Worm (Caenorhabditis elegans) whole organism, L1 larva: ENCODE measurements around the gene F08D12.2.
A peak's percentile ranks its signal among the peaks of the same experiment; 100 is the strongest.

Source experiments
- Y116A8C.19 ChIP-seq: sonication (generic microtip); optimal IDR thresholded peaks from 2 replicates; lab custom pipeline; 2016; ENCODE audit warnings: missing compliant biosample characterization, missing genetic modification characterization, borderline replicate concordance
- alr-1 ChIP-seq: fragments of 200-800 bp; sonication (Bioruptor generic); optimal IDR thresholded peaks from 2 replicates; lab custom pipeline; 2018; ENCODE audit warnings: borderline replicate concordance, mild to moderate bottlenecking, missing genetic modification characterization, missing compliant biosample characterization
- aly-2 ChIP-seq: fragments of 150-350 bp; optimal IDR thresholded peaks from 2 replicates; lab custom pipeline; 2014; ENCODE audit warnings: missing biosample characterization, missing genetic modification characterization
- blmp-1 ChIP-seq: fragments of 150-350 bp; optimal IDR thresholded peaks from 2 replicates; lab custom pipeline; 2014; ENCODE audit warnings: missing biosample characterization, missing genetic modification characterization
- ceh-8 ChIP-seq: fragments of 200-800 bp; sonication (Bioruptor generic); optimal IDR thresholded peaks from 2 replicates; lab custom pipeline; 2018; ENCODE audit warnings: mild to moderate bottlenecking, missing genetic modification characterization, moderate library complexity, missing compliant biosample characterization
- ceh-88 ChIP-seq: fragments of 200-800 bp; sonication (Bioruptor generic); IDR thresholded peaks from 2 replicates; pipeline ENCODE4 v1.3.6; 2022; ENCODE audit warnings: missing genetic modification characterization, missing compliant biosample characterization
- ceh-90 ChIP-seq: sonication (generic microtip); optimal IDR thresholded peaks from 2 replicates; lab custom pipeline; 2016; ENCODE audit warnings: missing genetic modification characterization, missing compliant biosample characterization
- efl-3 ChIP-seq: fragments of 200-800 bp; sonication (Bioruptor generic); optimal IDR thresholded peaks from 2 replicates; lab custom pipeline; 2018; ENCODE audit warnings: mild to moderate bottlenecking, missing genetic modification characterization, missing compliant biosample characterization
- egl-13 ChIP-seq: sonication (generic microtip); optimal IDR thresholded peaks from 2 replicates; lab custom pipeline; 2016; ENCODE audit warnings: missing genotype, missing genetic modification reagents, missing genetic modification characterization, missing compliant biosample characterization
- egl-27 ChIP-seq, 2 experiments: fragments of 150-350 bp in 1 of 2; sonication (generic microtip); optimal IDR thresholded peaks; 3 replicates each; lab custom pipeline; 2017 to 2018; ENCODE audit warnings: missing biosample characterization in 2 of 2, missing genetic modification characterization in 2 of 2, missing genetic modification reagents in 2 of 2
- elt-2 ChIP-seq: sonication (generic microtip); optimal IDR thresholded peaks from 2 replicates; lab custom pipeline; 2016; ENCODE audit warnings: missing genetic modification characterization, mild to moderate bottlenecking, inconsistent platforms, missing compliant biosample characterization, missing genetic modification reagents
- elt-3 ChIP-seq, 6 experiments: fragments of 150-350 bp in 1 of 6; sonication (generic microtip); optimal IDR thresholded peaks; 2 replicates each; lab custom pipeline; 2017 to 2018; ENCODE audit warnings: missing biosample characterization in 6 of 6, missing genetic modification characterization in 6 of 6, inconsistent platforms in 1 of 6
- fkh-4 ChIP-seq: sonication (generic microtip); optimal IDR thresholded peaks from 2 replicates; lab custom pipeline; 2016; ENCODE audit warnings: missing compliant biosample characterization, missing genetic modification characterization, borderline replicate concordance
- grh-1 ChIP-seq: fragments of 200-800 bp; sonication (Bioruptor generic); IDR thresholded peaks from 2 replicates; pipeline ENCODE4 v1.3.6; 2022; ENCODE audit warnings: missing genetic modification reagents, missing genetic modification characterization, missing compliant biosample characterization
- hlh-17 ChIP-seq: fragments of 200-800 bp; sonication (Bioruptor generic); optimal IDR thresholded peaks from 2 replicates; lab custom pipeline; 2018; ENCODE audit warnings: missing genetic modification characterization, mild to moderate bottlenecking, missing compliant biosample characterization, moderate library complexity, borderline replicate concordance
- hlh-4 ChIP-seq: sonication (generic microtip); optimal IDR thresholded peaks from 2 replicates; lab custom pipeline; 2016; ENCODE audit warnings: mild to moderate bottlenecking, missing genetic modification characterization, missing compliant biosample characterization
- hpl-2 ChIP-seq: fragments of 150-350 bp; optimal IDR thresholded peaks from 2 replicates; lab custom pipeline; 2014; ENCODE audit warnings: missing biosample characterization, missing genetic modification reagents, missing genetic modification characterization
- lin-13 ChIP-seq: fragments of 150-350 bp; optimal IDR thresholded peaks from 2 replicates; lab custom pipeline; 2014; ENCODE audit warnings: missing biosample characterization, missing genetic modification reagents, missing genetic modification characterization
- lin-14 ChIP-seq: fragments of 200-800 bp; sonication (Bioruptor generic); optimal IDR thresholded peaks from 2 replicates; lab custom pipeline; 2018; ENCODE audit warnings: mild to moderate bottlenecking, missing genetic modification characterization, moderate library complexity, missing compliant biosample characterization
- lin-15B ChIP-seq: fragments of 150-350 bp; sonication (generic microtip); optimal IDR thresholded peaks from 3 replicates; lab custom pipeline; 2014; ENCODE audit warnings: missing biosample characterization, missing genetic modification characterization
- lin-35 ChIP-seq, 2 experiments: fragments of 150-350 bp; optimal IDR thresholded peaks; 2 replicates each; lab custom pipeline; 2014; ENCODE audit warnings: missing biosample characterization in 2 of 2, missing genetic modification characterization in 2 of 2, missing genetic modification reagents in 2 of 2
- lir-3 ChIP-seq: sonication (generic microtip); optimal IDR thresholded peaks from 2 replicates; lab custom pipeline; 2016; ENCODE audit warnings: mild to moderate bottlenecking, missing genetic modification characterization, moderate library complexity, missing compliant biosample characterization; ENCODE audit not compliant: poor library complexity
- lsy-2 ChIP-seq, 2 experiments: fragments of 150-350 bp; optimal IDR thresholded peaks; 2 replicates each; lab custom pipeline; 2014; ENCODE audit warnings: missing biosample characterization in 2 of 2, missing genetic modification characterization in 2 of 2
- mdl-1 ChIP-seq, 2 experiments: fragments of 150-350 bp; optimal IDR thresholded peaks; 2 replicates each; lab custom pipeline; 2014 to 2017; ENCODE audit warnings: missing biosample characterization in 2 of 2, missing genetic modification characterization in 2 of 2, inconsistent platforms in 1 of 2
- mef-2 ChIP-seq: fragments of 150-350 bp; optimal IDR thresholded peaks from 2 replicates; lab custom pipeline; 2014; ENCODE audit warnings: missing biosample characterization, missing genetic modification characterization
- nhr-11 ChIP-seq: fragments of 150-350 bp; optimal IDR thresholded peaks from 2 replicates; lab custom pipeline; 2014; ENCODE audit warnings: missing biosample characterization, missing genetic modification characterization
- nhr-12 ChIP-seq: sonication (generic microtip); optimal IDR thresholded peaks from 2 replicates; lab custom pipeline; 2017; ENCODE audit warnings: missing biosample characterization, missing genetic modification characterization
- nhr-19 ChIP-seq: fragments of 200-800 bp; sonication (Bioruptor generic); conservative IDR thresholded peaks from 2 replicates; pipeline ENCODE4 v1.3.6; 2022; ENCODE audit warnings: missing genetic modification characterization, missing compliant biosample characterization
- nhr-20 ChIP-seq: sonication (generic microtip); optimal IDR thresholded peaks from 2 replicates; lab custom pipeline; 2016; ENCODE audit warnings: mild to moderate bottlenecking, missing genetic modification characterization, missing compliant biosample characterization
- nhr-237 ChIP-seq: fragments of 150-350 bp; optimal IDR thresholded peaks from 2 replicates; lab custom pipeline; 2014; ENCODE audit warnings: missing biosample characterization, missing genetic modification characterization
- nhr-71 ChIP-seq: sonication (generic microtip); optimal IDR thresholded peaks from 2 replicates; lab custom pipeline; 2016; ENCODE audit warnings: mild to moderate bottlenecking, missing genetic modification characterization, moderate library complexity, missing compliant biosample characterization
- nhr-76 ChIP-seq: sonication (generic microtip); optimal IDR thresholded peaks from 2 replicates; lab custom pipeline; 2017; ENCODE audit warnings: missing biosample characterization, missing genetic modification characterization
- nhr-85 ChIP-seq: sonication (generic microtip); peaks from one replicate; lab custom pipeline; 2016; ENCODE audit warnings: missing genetic modification characterization, inconsistent platforms, missing compliant biosample characterization
- nhr-90 ChIP-seq: sonication (generic microtip); optimal IDR thresholded peaks from 2 replicates; lab custom pipeline; 2016; ENCODE audit warnings: mild to moderate bottlenecking, missing genetic modification characterization, missing compliant biosample characterization; ENCODE audit not compliant: poor library complexity
- pag-3 ChIP-seq: sonication (generic microtip); optimal IDR thresholded peaks from 2 replicates; lab custom pipeline; 2017; ENCODE audit warnings: missing genetic modification characterization, mild to moderate bottlenecking, missing compliant biosample characterization, antibody characterized with exemption, borderline replicate concordance; ENCODE audit not compliant: insufficient read depth
- skn-1 ChIP-seq: fragments of 150-350 bp; optimal IDR thresholded peaks from 2 replicates; lab custom pipeline; 2014; ENCODE audit warnings: missing biosample characterization, missing genetic modification characterization
- snu-23 ChIP-seq: sonication (generic microtip); optimal IDR thresholded peaks from 2 replicates; lab custom pipeline; 2016; ENCODE audit warnings: missing genetic modification characterization, missing compliant biosample characterization
- sox-4 ChIP-seq: sonication (generic microtip); optimal IDR thresholded peaks from 2 replicates; lab custom pipeline; 2016; ENCODE audit warnings: missing genetic modification characterization, missing compliant biosample characterization
- swsn-7 ChIP-seq: sonication (generic microtip); optimal IDR thresholded peaks from 2 replicates; lab custom pipeline; 2016; ENCODE audit warnings: missing genetic modification characterization, missing compliant biosample characterization
- unc-130 ChIP-seq: fragments of 150-350 bp; optimal IDR thresholded peaks from 2 replicates; lab custom pipeline; 2017; ENCODE audit warnings: missing biosample characterization, missing genetic modification characterization, inconsistent platforms
- unc-62 ChIP-seq: fragments of 150-350 bp; optimal IDR thresholded peaks from 2 replicates; lab custom pipeline; 2014; ENCODE audit warnings: missing biosample characterization, missing genetic modification reagents, missing genetic modification characterization
- xbp-1 ChIP-seq: sonication (generic microtip); optimal IDR thresholded peaks from 2 replicates; lab custom pipeline; 2016; ENCODE audit warnings: missing genetic modification characterization, missing compliant biosample characterization

F08D12.2 gene

ce11 chrII:2801764-2802163 lies 20.3 kb downstream of the F08D12.2 start:
- TF ChIP-seq blmp-1 (tag; lab: Kevin White, UChicago) (no peak), lin-13 (no peak), lin-15B (tag; lab: Kevin White, UChicago) (no peak), hlh-4 (no peak), fkh-4 (tag; lab: Kevin White, UChicago) (no peak), unc-130 (tag; lab: Kevin White, UChicago) (no peak), Y116A8C.19 (tag; lab: Kevin White, UChicago) (no peak), hlh-17 (no peak), elt-3 (tag; optimal IDR thresholded peaks at IDR 0.05; lab: Kevin White, UChicago) (no peak), nhr-237 (tag; lab: Kevin White, UChicago) (no peak)

ce11 chrII:2802804-2803586 lies 21.5 kb downstream of the F08D12.2 start:
- no peak for TF ChIP-seq ceh-90 (tag; lab: Kevin White, UChicago)
- TF ChIP-seq elt-3 (tag; optimal IDR thresholded peaks at IDR 0.05; lab: Kevin White, UChicago), result peak in 4 of 6 experiments; percentile 11 to 87 (median 68)
- TF ChIP-seq swsn-7, result no peak
- TF ChIP-seq mef-2 (tag; lab: Kevin White, UChicago), result no peak
- no peak for TF ChIP-seq alr-1
- no peak for TF ChIP-seq skn-1 (tag; lab: Kevin White, UChicago)
- TF ChIP-seq sox-4 (tag; lab: Kevin White, UChicago), result no peak
- TF ChIP-seq lin-35 (GFP tag; optimal IDR thresholded peaks at IDR 0.05; lab: Kevin White, UChicago), result peak in 1 of 2 experiments; percentile 46
- TF ChIP-seq nhr-85, result peak; percentile 66
- TF ChIP-seq hpl-2 (GFP tag; lab: Kevin White, UChicago), result no peak
- no peak for TF ChIP-seq lsy-2 (tag; optimal IDR thresholded peaks at IDR 0.05; lab: Kevin White, UChicago)
- no peak for TF ChIP-seq efl-3 (GFP tag; lab: Kevin White, UChicago)
- TF ChIP-seq nhr-20 (tag; lab: Kevin White, UChicago), result peak; percentile 40
- peak; percentile 31 for TF ChIP-seq nhr-90
- TF ChIP-seq nhr-11 (tag; lab: Kevin White, UChicago), result no peak
- no peak for TF ChIP-seq xbp-1
- peak; percentile 38 for TF ChIP-seq nhr-71 (tag; lab: Kevin White, UChicago)
- TF ChIP-seq ceh-88 (GFP tag; lab: Robert Waterston, UW), result no peak
- TF ChIP-seq snu-23 (GFP tag; lab: Kevin White, UChicago), result peak; percentile 24
- TF ChIP-seq egl-27 (tag; optimal IDR thresholded peaks at IDR 0.05; lab: Kevin White, UChicago), result no peak
- peak; percentile 50 for TF ChIP-seq blmp-1 (tag; lab: Kevin White, UChicago)
- no peak for TF ChIP-seq aly-2 (tag; lab: Kevin White, UChicago)
- 0 out of 2 replicates have a peak, but pooled peaks have one; percentile 5 for TF ChIP-seq nhr-19
- no peak for TF ChIP-seq Y116A8C.19 (tag; lab: Kevin White, UChicago)
- peak; percentile 48 for TF ChIP-seq lin-14
- no peak for TF ChIP-seq egl-13 (tag; lab: Kevin White, UChicago)
- TF ChIP-seq nhr-76 (tag; lab: Kevin White, UChicago), result no peak
- TF ChIP-seq ceh-8 (GFP tag; lab: Kevin White, UChicago), result no peak
- no peak for TF ChIP-seq pag-3 (tag; lab: Kevin White, UChicago)
- no peak for TF ChIP-seq grh-1
- TF ChIP-seq lir-3 (tag; lab: Kevin White, UChicago), result no peak
- no peak for TF ChIP-seq nhr-12 (tag; lab: Kevin White, UChicago)
- peak; percentile 90 for TF ChIP-seq elt-2 (tag; lab: Kevin White, UChicago)
- TF ChIP-seq mdl-1 (tag; optimal IDR thresholded peaks at IDR 0.05; lab: Kevin White, UChicago), result peak in 1 of 2 experiments; percentile 49
- no peak for TF ChIP-seq unc-62
- TF ChIP-seq fkh-4 (tag; lab: Kevin White, UChicago), result no peak
